Worm (Caenorhabditis elegans) whole organism, mixed stage, embryonic: Measurements from ENCODE around the gene ced-2.
"Not testable (repeated sequence)": the region's sequence is repeated elsewhere in the genome, so short reads cannot be mapped to it uniquely, and the experiment has no call there.

Experiments
- ceh-39 ChIP-seq: fragments of 150-350 bp; optimal IDR thresholded peaks from 2 replicates; lab custom pipeline; 2014; ENCODE audit warnings: missing biosample characterization, missing genetic modification characterization
- ceh-43 ChIP-seq: fragments of 200-800 bp; sonication (Bioruptor generic); optimal IDR thresholded peaks from 2 replicates; lab custom pipeline; 2018; ENCODE audit warnings: mild to moderate bottlenecking, missing genetic modification characterization, moderate library complexity, missing compliant biosample characterization
- ceh-83 ChIP-seq: fragments of 200-800 bp; sonication (Bioruptor generic); optimal IDR thresholded peaks from 2 replicates; lab custom pipeline; 2018; ENCODE audit warnings: mild to moderate bottlenecking, missing genetic modification characterization, missing compliant biosample characterization
- ces-1 ChIP-seq: fragments of 150-350 bp; optimal IDR thresholded peaks from 2 replicates; lab custom pipeline; 2014; ENCODE audit warnings: missing biosample characterization, missing genetic modification reagents, missing genetic modification characterization
- cnd-1 ChIP-seq: fragments of 200-800 bp; sonication (Bioruptor generic); optimal IDR thresholded peaks from 2 replicates; lab custom pipeline; 2018; ENCODE audit warnings: mild to moderate bottlenecking, missing genetic modification characterization, missing compliant biosample characterization
- ham-2 ChIP-seq: fragments of 200-800 bp; sonication (Bioruptor generic); optimal IDR thresholded peaks from 2 replicates; lab custom pipeline; 2018; ENCODE audit warnings: mild to moderate bottlenecking, missing genetic modification characterization, missing compliant biosample characterization
- hlh-1 ChIP-seq: fragments of 150-350 bp; optimal IDR thresholded peaks from 2 replicates; lab custom pipeline; 2014; ENCODE audit warnings: missing biosample characterization, missing genetic modification reagents, missing genetic modification characterization
- lin-32 ChIP-seq: fragments of 200-800 bp; sonication (Bioruptor generic); optimal IDR thresholded peaks from 2 replicates; lab custom pipeline; 2018; ENCODE audit warnings: mild to moderate bottlenecking, missing genetic modification characterization, missing compliant biosample characterization
- mls-2 ChIP-seq: sonication (generic microtip); optimal IDR thresholded peaks from 2 replicates; lab custom pipeline; 2016; ENCODE audit warnings: mild to moderate bottlenecking, missing genetic modification characterization, moderate library complexity, missing compliant biosample characterization
- nhr-12 ChIP-seq: fragments of 150-350 bp; optimal IDR thresholded peaks from 2 replicates; lab custom pipeline; 2014; ENCODE audit warnings: missing biosample characterization, missing genetic modification characterization
- nhr-2 ChIP-seq: fragments of 150-350 bp; optimal IDR thresholded peaks from 2 replicates; lab custom pipeline; 2014; ENCODE audit warnings: missing biosample characterization, missing genetic modification characterization
- nhr-237 ChIP-seq: fragments of 150-350 bp; optimal IDR thresholded peaks from 2 replicates; lab custom pipeline; 2014; ENCODE audit warnings: missing biosample characterization, missing genetic modification characterization
- nhr-28 ChIP-seq: fragments of 150-350 bp; optimal IDR thresholded peaks from 2 replicates; lab custom pipeline; 2014; ENCODE audit warnings: missing biosample characterization, missing genetic modification characterization
- nhr-76 ChIP-seq: sonication (generic microtip); optimal IDR thresholded peaks from 2 replicates; lab custom pipeline; 2017; ENCODE audit warnings: missing biosample characterization, missing genetic modification characterization
- pha-4 ChIP-seq: fragments of 150-350 bp; optimal IDR thresholded peaks from 2 replicates; lab custom pipeline; 2018; ENCODE audit warnings: missing biosample characterization, missing genetic modification reagents, missing genetic modification characterization
- sem-2 ChIP-seq: fragments of 200-800 bp; sonication (Bioruptor generic); optimal IDR thresholded peaks from 2 replicates; lab custom pipeline; 2018; ENCODE audit warnings: mild to moderate bottlenecking, missing genetic modification characterization, missing compliant biosample characterization
- snpc-4 ChIP-seq: fragments of 150-350 bp; optimal IDR thresholded peaks from 2 replicates; lab custom pipeline; 2014; ENCODE audit warnings: missing biosample characterization, missing genetic modification characterization
- unc-62 ChIP-seq: fragments of 150-350 bp; optimal IDR thresholded peaks from 2 replicates; lab custom pipeline; 2014; ENCODE audit warnings: missing biosample characterization, missing genetic modification reagents, missing genetic modification characterization
- zip-8 ChIP-seq: fragments of 150-350 bp; optimal IDR thresholded peaks from 2 replicates; lab custom pipeline; 2014; ENCODE audit warnings: missing biosample characterization, missing genetic modification characterization
- ztf-11 ChIP-seq: fragments of 150-350 bp; optimal IDR thresholded peaks from 2 replicates; lab custom pipeline; 2014; ENCODE audit warnings: missing biosample characterization, missing genetic modification characterization

The ced-2 gene

DNA sequence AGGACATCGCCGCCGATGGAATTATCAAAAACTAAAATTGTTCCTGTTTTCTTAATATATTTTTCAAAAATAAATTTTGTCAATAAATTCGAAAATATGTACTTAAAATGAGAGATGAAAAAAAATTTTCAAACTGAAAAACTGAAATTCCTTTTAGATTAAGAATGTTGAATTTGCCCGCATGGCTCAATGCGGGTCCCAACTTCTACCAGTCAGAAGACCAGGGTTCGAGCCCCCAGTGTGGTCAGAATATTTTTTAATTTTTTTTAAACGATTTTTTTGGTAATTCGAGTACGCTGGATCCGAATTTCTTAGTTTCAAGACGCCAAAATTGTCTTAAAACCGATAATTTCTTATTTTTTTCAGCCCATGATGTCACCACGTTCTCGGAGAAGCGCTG is 40.2 kb downstream of the ced-2 start:
- TF ChIP-seq ham-2, result no peak
- TF ChIP-seq hlh-1 (tag; lab: Kevin White, UChicago), result no peak
- TF ChIP-seq ceh-43 (GFP tag; lab: Kevin White, UChicago), result no peak
- no peak for TF ChIP-seq ces-1 (GFP tag; lab: Kevin White, UChicago)
- no peak for TF ChIP-seq pha-4 (tag; lab: Kevin White, UChicago)
- TF ChIP-seq nhr-28, result no peak
- no peak for TF ChIP-seq nhr-76 (tag; lab: Kevin White, UChicago)
- TF ChIP-seq mls-2, result no peak
- TF ChIP-seq nhr-12 (tag; lab: Kevin White, UChicago), result no peak
- no peak for TF ChIP-seq lin-32 (GFP tag; lab: Kevin White, UChicago)
- no peak for TF ChIP-seq snpc-4 (tag; lab: Kevin White, UChicago)
- TF ChIP-seq cnd-1, result no peak
- no peak for TF ChIP-seq ztf-11 (tag; lab: Kevin White, UChicago)
- TF ChIP-seq nhr-2 (tag; lab: Kevin White, UChicago), result no peak
- no peak for TF ChIP-seq ceh-83 (GFP tag; lab: Kevin White, UChicago)

- not testable (repeated sequence) for TF ChIP-seq ceh-39 (tag; lab: Kevin White, UChicago); nhr-12 (tag; lab: Kevin White, UChicago); mls-2
These were observed 48.1 kb downstream of the ced-2 start, which contains the start of gene nhr-274 for ce11 chrIV:1645198-1645597. Gene nhr-274, minus strand, starts transcription at chrIV:1645298.

- TF ChIP-seq ces-1 (GFP tag; lab: Kevin White, UChicago), result no peak
- no peak for TF ChIP-seq unc-62 (GFP tag; lab: Kevin White, UChicago)
- TF ChIP-seq hlh-1 (tag; lab: Kevin White, UChicago), result no peak
- no peak for TF ChIP-seq cnd-1
- no peak for TF ChIP-seq sem-2 (GFP tag; lab: Kevin White, UChicago)
- TF ChIP-seq zip-8 (tag; lab: Kevin White, UChicago), result no peak
- no peak for TF ChIP-seq nhr-12 (tag; lab: Kevin White, UChicago)
- no peak for TF ChIP-seq ceh-83 (GFP tag; lab: Kevin White, UChicago)
- TF ChIP-seq mls-2, result no peak
- TF ChIP-seq ham-2, result no peak
These were observed 52.2 kb downstream of the ced-2 start for ce11 chrIV:1649349-1649748.

DNA sequence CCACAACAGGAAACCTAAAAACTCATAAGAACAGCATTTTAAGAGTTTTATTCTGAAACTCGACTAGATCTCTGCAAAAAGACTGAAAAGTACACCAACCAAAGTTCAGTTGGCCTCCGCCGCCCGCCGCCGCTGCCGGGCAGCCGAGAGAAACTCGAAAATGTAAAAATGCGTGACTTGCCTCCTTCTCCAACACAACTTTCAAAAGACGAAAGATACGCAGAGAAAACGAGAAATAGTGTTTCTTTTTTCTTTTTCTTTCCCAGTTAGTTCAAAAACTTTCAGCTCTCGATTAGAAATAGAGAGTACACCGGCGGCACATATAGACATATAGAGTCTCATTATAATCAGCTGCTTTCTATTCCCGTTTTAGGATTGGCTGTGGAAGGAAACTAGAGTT is 52.7 kb downstream of the ced-2 start:
- TF ChIP-seq nhr-237 (tag; lab: Kevin White, UChicago) (peak; percentile 4), nhr-2 (tag; lab: Kevin White, UChicago) (no peak)
